Worm (Caenorhabditis elegans) whole organism, L3 larva: Measurements from ENCODE around the gene C14F11.4.

ENCODE experiments used
- R02D3.7 ChIP-seq: fragments of 150-350 bp; optimal IDR thresholded peaks from 2 replicates; lab custom pipeline; 2014; ENCODE audit warnings: missing biosample characterization, missing genetic modification characterization
- ZK546.5 ChIP-seq: sonication (generic microtip); optimal IDR thresholded peaks from 2 replicates; lab custom pipeline; 2017; ENCODE audit warnings: missing biosample characterization, missing genetic modification characterization
- aly-2 ChIP-seq: fragments of 150-350 bp; optimal IDR thresholded peaks from 2 replicates; lab custom pipeline; 2014; ENCODE audit warnings: missing biosample characterization, missing genetic modification characterization
- ama-1 ChIP-seq: fragments of 150-350 bp; optimal IDR thresholded peaks from 2 replicates; lab custom pipeline; 2018
- ceh-16 ChIP-seq: sonication (generic microtip); optimal IDR thresholded peaks from 2 replicates; lab custom pipeline; 2017; ENCODE audit warnings: missing biosample characterization, missing genetic modification characterization
- ceh-28 ChIP-seq: fragments of 150-350 bp; optimal IDR thresholded peaks from 2 replicates; lab custom pipeline; 2014; ENCODE audit warnings: missing biosample characterization, missing genetic modification reagents, missing genetic modification characterization
- ceh-82 ChIP-seq: fragments of 150-350 bp; optimal IDR thresholded peaks from 2 replicates; lab custom pipeline; 2014; ENCODE audit warnings: missing biosample characterization, missing genetic modification characterization
- ceh-9 ChIP-seq: sonication (generic microtip); optimal IDR thresholded peaks from 2 replicates; lab custom pipeline; 2018; ENCODE audit warnings: missing biosample characterization, missing genetic modification characterization
- daf-12 ChIP-seq: fragments of 150-350 bp; optimal IDR thresholded peaks from 2 replicates; lab custom pipeline; 2014; ENCODE audit warnings: missing biosample characterization, missing genetic modification reagents, missing genetic modification characterization
- egl-27 ChIP-seq: sonication (generic microtip); optimal IDR thresholded peaks from 4 replicates; lab custom pipeline; 2017; ENCODE audit warnings: missing biosample characterization, missing genetic modification reagents, missing genetic modification characterization
- egl-5 ChIP-seq: fragments of 150-350 bp; optimal IDR thresholded peaks from 2 replicates; lab custom pipeline; 2017; ENCODE audit warnings: missing biosample characterization, missing genetic modification reagents, missing genetic modification characterization, inconsistent platforms
- elt-1 ChIP-seq: fragments of 150-350 bp; optimal IDR thresholded peaks from 2 replicates; lab custom pipeline; 2014; ENCODE audit warnings: missing biosample characterization, missing genetic modification characterization
- elt-2 ChIP-seq: sonication (generic microtip); optimal IDR thresholded peaks from 2 replicates; lab custom pipeline; 2016; ENCODE audit warnings: missing genetic modification reagents, mild to moderate bottlenecking, missing genetic modification characterization, missing compliant biosample characterization
- elt-3 ChIP-seq, 3 experiments: fragments of 150-350 bp in 1 of 3; sonication (generic microtip) in 2 of 3; optimal IDR thresholded peaks; 2 replicates in 2 of 3; 4 replicates in 1 of 3; lab custom pipeline; 2014 to 2017; ENCODE audit warnings: missing biosample characterization in 3 of 3, missing genetic modification characterization in 3 of 3
- fkh-10 ChIP-seq: sonication (generic microtip); optimal IDR thresholded peaks from 2 replicates; lab custom pipeline; 2017; ENCODE audit warnings: missing biosample characterization, missing genetic modification reagents, missing genetic modification characterization
- fos-1 ChIP-seq: fragments of 150-350 bp; optimal IDR thresholded peaks from 2 replicates; lab custom pipeline; 2014; ENCODE audit warnings: missing biosample characterization, missing genetic modification characterization
- hmg-11 ChIP-seq: sonication (generic microtip); optimal IDR thresholded peaks from 2 replicates; lab custom pipeline; 2016; ENCODE audit warnings: missing genetic modification characterization, missing compliant biosample characterization
- jun-1 ChIP-seq: fragments of 150-350 bp; optimal IDR thresholded peaks from 2 replicates; lab custom pipeline; 2014; ENCODE audit warnings: missing biosample characterization, missing genetic modification reagents, missing genetic modification characterization
- lin-15B ChIP-seq: fragments of 150-350 bp; optimal IDR thresholded peaks from 2 replicates; lab custom pipeline; 2014; ENCODE audit warnings: missing biosample characterization, missing genetic modification characterization
- lin-39 ChIP-seq: fragments of 150-350 bp; optimal IDR thresholded peaks from 2 replicates; lab custom pipeline; 2018; ENCODE audit warnings: missing biosample characterization, missing genetic modification reagents, missing genetic modification characterization
- lsy-12 ChIP-seq: sonication (generic microtip); optimal IDR thresholded peaks from 2 replicates; lab custom pipeline; 2016; ENCODE audit warnings: mild to moderate bottlenecking, missing genetic modification characterization, missing compliant biosample characterization
- mml-1 ChIP-seq: fragments of 150-350 bp; sonication (generic microtip); optimal IDR thresholded peaks from 3 replicates; lab custom pipeline; 2014; ENCODE audit warnings: missing biosample characterization, missing genetic modification characterization
- nhr-11 ChIP-seq: fragments of 150-350 bp; optimal IDR thresholded peaks from 2 replicates; lab custom pipeline; 2014; ENCODE audit warnings: missing biosample characterization, missing genetic modification characterization
- nhr-12 ChIP-seq: fragments of 150-350 bp; optimal IDR thresholded peaks from 2 replicates; lab custom pipeline; 2014; ENCODE audit warnings: missing biosample characterization, missing genetic modification characterization
- nhr-23 ChIP-seq: fragments of 150-350 bp; optimal IDR thresholded peaks from 2 replicates; lab custom pipeline; 2014; ENCODE audit warnings: missing biosample characterization, missing genetic modification reagents, missing genetic modification characterization
- nhr-25 ChIP-seq: sonication (generic microtip); optimal IDR thresholded peaks from 2 replicates; lab custom pipeline; 2017; ENCODE audit warnings: missing biosample characterization, missing genetic modification characterization
- nhr-28 ChIP-seq: fragments of 150-350 bp; optimal IDR thresholded peaks from 2 replicates; lab custom pipeline; 2014; ENCODE audit warnings: missing biosample characterization, missing genetic modification characterization
- nhr-43 ChIP-seq: sonication (generic microtip); optimal IDR thresholded peaks from 2 replicates; lab custom pipeline; 2016; ENCODE audit warnings: mild to moderate bottlenecking, missing genetic modification characterization, missing compliant biosample characterization; ENCODE audit not compliant: poor library complexity, severe bottlenecking
- nhr-67 ChIP-seq: fragments of 150-350 bp; optimal IDR thresholded peaks from 2 replicates; lab custom pipeline; 2014; ENCODE audit warnings: missing biosample characterization, missing genetic modification characterization
- nhr-76 ChIP-seq: fragments of 150-350 bp; sonication (generic microtip); optimal IDR thresholded peaks from 5 replicates; lab custom pipeline; 2014; ENCODE audit warnings: missing biosample characterization, missing genetic modification characterization
- nhr-77 ChIP-seq: fragments of 150-350 bp; optimal IDR thresholded peaks from 2 replicates; lab custom pipeline; 2014; ENCODE audit warnings: missing biosample characterization, missing genetic modification characterization
- pha-4 ChIP-seq: fragments of 150-350 bp; optimal IDR thresholded peaks from 2 replicates; lab custom pipeline; 2014; ENCODE audit warnings: missing biosample characterization, missing genetic modification reagents, missing genetic modification characterization
- pqm-1 ChIP-seq: fragments of 150-350 bp; optimal IDR thresholded peaks from 2 replicates; lab custom pipeline; 2017; ENCODE audit warnings: missing biosample characterization, missing genetic modification characterization, inconsistent platforms
- sea-2 ChIP-seq: fragments of 150-350 bp; sonication (generic microtip); optimal IDR thresholded peaks from 4 replicates; lab custom pipeline; 2014; ENCODE audit warnings: missing biosample characterization, missing genetic modification reagents, missing genetic modification characterization
- skn-1 ChIP-seq: fragments of 150-350 bp; optimal IDR thresholded peaks from 2 replicates; lab custom pipeline; 2014; ENCODE audit warnings: missing biosample characterization, missing genetic modification characterization
- snpc-4 ChIP-seq: fragments of 150-350 bp; optimal IDR thresholded peaks from 2 replicates; lab custom pipeline; 2014; ENCODE audit warnings: missing biosample characterization, missing genetic modification characterization
- unc-39 ChIP-seq: sonication (generic microtip); optimal IDR thresholded peaks from 4 replicates; lab custom pipeline; 2017; ENCODE audit warnings: missing biosample characterization, missing genetic modification characterization
- unc-62 ChIP-seq: fragments of 150-350 bp; sonication (generic microtip); optimal IDR thresholded peaks from 4 replicates; lab custom pipeline; 2014; ENCODE audit warnings: missing biosample characterization, missing genetic modification reagents, missing genetic modification characterization
- zag-1 ChIP-seq: fragments of 150-350 bp; optimal IDR thresholded peaks from 2 replicates; lab custom pipeline; 2014; ENCODE audit warnings: missing biosample characterization, missing genetic modification characterization
- ztf-11 ChIP-seq: fragments of 150-350 bp; optimal IDR thresholded peaks from 2 replicates; lab custom pipeline; 2014; ENCODE audit warnings: missing biosample characterization, missing genetic modification characterization
- ztf-4 ChIP-seq: fragments of 150-350 bp; optimal IDR thresholded peaks from 2 replicates; lab custom pipeline; 2014; ENCODE audit warnings: missing biosample characterization, missing genetic modification characterization

Gene C14F11.4

DNA sequence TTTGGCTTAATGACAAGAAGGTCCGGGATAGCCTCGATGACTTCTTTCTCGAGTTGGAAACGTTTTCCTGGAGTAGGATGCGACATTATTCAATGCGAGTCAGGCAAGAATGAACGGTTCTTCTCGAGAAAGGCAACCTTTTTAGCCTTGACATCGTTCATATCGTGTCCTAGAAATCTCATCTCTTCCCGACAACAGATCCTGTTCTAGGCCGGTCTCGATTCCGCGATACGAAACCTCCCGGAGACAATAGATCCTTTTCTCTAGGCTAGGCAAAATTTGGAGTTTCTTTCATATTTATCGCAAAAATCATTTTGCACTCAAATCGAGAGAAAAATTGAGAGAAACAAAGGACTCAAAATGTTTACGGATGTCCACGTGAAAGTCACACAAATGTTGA lies 6.1 kb upstream of the C14F11.4 start, which contains the start of gene rml-3:
rml-3 (minus strand) TSS at position 93 of the 400 bp plus-strand sequence.
- TF ChIP-seq ceh-28 (tag; lab: Kevin White, UChicago) (no peak), nhr-23 (peak; percentile 74)

DNA sequence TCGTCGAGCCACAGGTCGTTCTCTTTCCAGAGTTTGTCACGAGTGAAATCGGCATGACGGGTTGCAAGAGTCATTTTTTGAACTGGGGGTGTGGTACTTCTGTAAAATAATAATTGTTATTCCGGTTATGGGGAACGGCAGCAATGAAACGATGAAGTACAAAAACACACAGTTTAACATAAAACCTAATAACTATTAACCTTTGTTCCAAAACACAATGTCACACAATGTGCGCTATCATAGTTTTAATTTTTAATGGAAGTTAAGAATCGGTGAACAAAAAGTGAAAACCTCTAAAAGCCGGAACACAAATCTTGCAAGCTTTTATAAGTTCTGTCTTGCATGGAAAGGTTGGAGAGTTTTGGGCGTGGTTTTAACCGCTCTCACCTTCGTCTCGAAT lies 2.6 kb upstream of the C14F11.4 start, which contains the start of gene hsp-43:
hsp-43 (minus strand) TSS at position 101 of the 400 bp plus-strand sequence.
- TF ChIP-seq ceh-28 (tag; lab: Kevin White, UChicago) (no peak), R02D3.7 (no peak), ceh-9 (tag; lab: Kevin White, UChicago) (no peak), nhr-11 (no peak), hmg-11 (tag; lab: Kevin White, UChicago) (no peak), pqm-1 (tag; lab: Kevin White, UChicago) (no peak), ZK546.5 (tag; lab: Kevin White, UChicago) (no peak), pha-4 (tag; lab: Kevin White, UChicago) (no peak), fkh-10 (no peak)

ce11 chrX:6230669-6231068 lies 2.2 kb downstream of the C14F11.4 start, which contains the start of gene lite-1:
TSS of gene lite-1 (minus strand) at chrX:6230769.
- no peak for TF ChIP-seq unc-62 (GFP tag; lab: Kevin White, UChicago)
- TF ChIP-seq nhr-23 = no peak
- TF ChIP-seq sea-2 = no peak
- TF ChIP-seq pqm-1 (tag; lab: Kevin White, UChicago) = no peak
- no peak for TF ChIP-seq mml-1
- no peak for TF ChIP-seq nhr-11
- no peak for TF ChIP-seq ceh-16 (tag; lab: Kevin White, UChicago)
- TF ChIP-seq ztf-4 (tag; lab: Kevin White, UChicago) = no peak
- no peak for TF ChIP-seq unc-39 (tag; lab: Kevin White, UChicago)
- TF ChIP-seq skn-1 (tag; lab: Kevin White, UChicago) = no peak
- TF ChIP-seq ztf-11 (tag; lab: Kevin White, UChicago) = no peak
- no peak for TF ChIP-seq nhr-77 (tag; lab: Kevin White, UChicago)
- TF ChIP-seq nhr-12 (tag; lab: Kevin White, UChicago) = no peak
- no peak for TF ChIP-seq ceh-28 (tag; lab: Kevin White, UChicago)
- no peak for TF ChIP-seq ZK546.5 (tag; lab: Kevin White, UChicago)
- no peak for TF ChIP-seq nhr-43
- no peak for TF ChIP-seq elt-3 (tag; optimal IDR thresholded peaks at IDR 0.05; lab: Kevin White, UChicago)
- no peak for TF ChIP-seq elt-2
- no peak for TF ChIP-seq lin-39
- TF ChIP-seq pha-4 (tag; lab: Kevin White, UChicago) = no peak

DNA sequence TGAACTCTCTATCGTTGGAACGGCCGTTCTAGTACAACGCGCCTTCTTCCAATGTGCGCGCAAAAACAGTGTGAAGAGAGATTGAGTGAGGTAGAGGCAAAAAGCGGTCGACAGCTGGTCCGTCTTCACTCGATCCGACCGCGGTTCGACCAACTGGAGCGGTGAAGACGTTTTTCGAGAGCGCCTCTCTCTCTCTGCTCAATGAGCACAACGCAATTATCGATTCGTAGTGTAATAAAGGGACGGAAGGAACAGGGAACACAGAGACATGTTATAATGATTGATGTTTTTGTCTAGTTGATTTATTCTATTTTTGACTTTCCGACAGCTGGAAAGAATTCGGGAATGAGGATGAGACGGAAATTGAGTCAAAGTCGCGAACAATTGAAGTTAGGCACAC lies 8.0 kb downstream of the C14F11.4 start:
- peak; percentile 6 for TF ChIP-seq lin-39
- no peak for TF ChIP-seq hmg-11 (tag; lab: Kevin White, UChicago)
- TF ChIP-seq, all 47 proteins: peak for 1

DNA sequence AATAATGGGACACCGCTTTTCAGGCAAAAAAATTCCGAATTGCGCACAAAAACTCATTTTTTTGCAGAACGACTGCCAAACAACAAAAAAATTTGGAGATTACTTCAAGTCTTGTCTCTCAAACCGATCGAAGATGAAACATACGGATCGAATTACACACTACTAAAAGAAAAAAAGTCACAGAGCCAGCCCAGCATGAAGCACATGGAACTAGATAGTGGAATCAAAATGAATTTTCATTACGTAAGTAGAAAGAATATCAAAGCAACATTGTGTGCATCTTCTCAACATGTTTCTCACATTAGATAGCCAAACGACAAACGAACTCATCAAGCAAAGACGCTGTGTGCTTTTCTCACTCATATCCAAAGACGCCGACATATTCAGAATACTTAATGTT lies 11.8 kb downstream of the C14F11.4 start:
- TF ChIP-seq fos-1 (tag; lab: Kevin White, UChicago) (no peak), ztf-4 (tag; lab: Kevin White, UChicago) (no peak), lin-15B (tag; lab: Kevin White, UChicago) (no peak), ZK546.5 (tag; lab: Kevin White, UChicago) (no peak)

DNA sequence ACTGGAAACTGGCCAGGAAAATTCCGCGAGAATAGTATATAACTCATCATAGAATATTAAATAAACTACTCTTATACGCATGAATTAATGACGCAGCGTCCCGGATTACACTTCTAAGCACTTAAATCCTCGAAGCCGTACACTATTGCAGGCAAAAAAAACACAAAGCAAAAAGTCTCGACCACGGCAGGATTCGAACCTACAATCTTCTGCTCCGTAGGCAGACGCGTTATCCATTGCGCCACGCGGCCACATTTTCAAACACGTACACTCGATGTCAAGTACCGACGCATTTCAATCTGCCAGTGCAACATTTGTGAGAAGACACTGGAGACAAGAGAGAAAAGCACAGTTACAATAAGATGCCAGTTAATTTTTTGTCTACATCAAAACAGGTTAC lies 13.0 kb downstream of the C14F11.4 start:
- peak; percentile 38 for TF ChIP-seq egl-5 (tag; lab: Kevin White, UChicago)
- no peak for TF ChIP-seq nhr-76 (tag; lab: Kevin White, UChicago)
- TF ChIP-seq ceh-9 (tag; lab: Kevin White, UChicago) = no peak
- TF ChIP-seq nhr-23 = no peak
- TF ChIP-seq elt-2 = peak; percentile 35
- no peak for TF ChIP-seq ceh-82 (tag; lab: Kevin White, UChicago)
- TF ChIP-seq zag-1 (tag; lab: Kevin White, UChicago) = no peak
- TF ChIP-seq nhr-77 (tag; lab: Kevin White, UChicago) = no peak
- TF ChIP-seq pha-4 (tag; lab: Kevin White, UChicago) = peak; percentile 50
- no peak for TF ChIP-seq mml-1
- peak; percentile 52 for TF ChIP-seq hmg-11 (tag; lab: Kevin White, UChicago)
- no peak for TF ChIP-seq lsy-12 (tag; lab: Kevin White, UChicago)
- TF ChIP-seq lin-39 = peak; percentile 57
- no peak for TF ChIP-seq ztf-11 (tag; lab: Kevin White, UChicago)
- no peak for TF ChIP-seq unc-39 (tag; lab: Kevin White, UChicago)
- TF ChIP-seq aly-2 (tag; lab: Kevin White, UChicago) = no peak
- peak; percentile 15 for TF ChIP-seq skn-1 (tag; lab: Kevin White, UChicago)
- peak; percentile 12 for TF ChIP-seq R02D3.7
- no peak for TF ChIP-seq pqm-1 (tag; lab: Kevin White, UChicago)
- no peak for TF ChIP-seq ZK546.5 (tag; lab: Kevin White, UChicago)
- no peak for TF ChIP-seq nhr-28 (tag; lab: Kevin White, UChicago)
- TF ChIP-seq jun-1 (tag; lab: Kevin White, UChicago) = peak; percentile 53
- TF ChIP-seq nhr-11 = no peak
- peak; percentile 53 for TF ChIP-seq nhr-25 (tag; lab: Kevin White, UChicago)
- no peak for TF ChIP-seq snpc-4 (tag; lab: Kevin White, UChicago)
- TF ChIP-seq ama-1 = no peak
- no peak for TF ChIP-seq ceh-28 (tag; lab: Kevin White, UChicago)
- no peak for TF ChIP-seq daf-12 (tag; lab: Kevin White, UChicago)
- TF ChIP-seq egl-27 (tag; lab: Kevin White, UChicago) = peak; percentile 33
- TF ChIP-seq elt-1 (tag; lab: Kevin White, UChicago) = no peak
- no peak for TF ChIP-seq nhr-67 (tag; lab: Kevin White, UChicago)
